Worm (Caenorhabditis elegans): ENCODE measurements around the gene tomm-20.

Gene tomm-20

DNA sequence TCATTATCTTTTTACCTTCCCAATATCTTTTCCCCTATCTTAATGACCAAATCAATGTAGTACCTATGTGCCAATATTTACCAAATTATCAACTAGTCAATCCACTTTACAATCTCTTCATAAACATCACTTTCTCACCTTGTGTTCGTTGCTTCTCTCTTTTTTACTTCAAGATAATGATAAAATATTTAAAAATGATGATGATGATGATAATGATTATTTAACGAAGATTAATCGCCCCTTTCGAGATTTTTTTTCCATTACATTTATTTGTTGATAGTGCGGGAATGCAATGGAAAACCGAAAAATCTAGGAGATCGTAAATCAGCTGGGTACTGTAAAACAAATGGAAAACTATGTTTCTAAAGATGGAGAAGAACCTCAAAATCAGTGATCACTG, 49.2 kb downstream of the tomm-20 start:
- no peak for TF ChIP-seq snpc-3.4 (tag; optimal IDR thresholded peaks at IDR 0.05)
- TF ChIP-seq nhr-120 (GFP tag; IDR thresholded peaks at IDR 0.05), result no peak
- TF ChIP-seq cebp-1 (GFP tag; IDR thresholded peaks at IDR 0.05), result no peak
- no peak for TF ChIP-seq cebp-1 (tag; optimal IDR thresholded peaks at IDR 0.05)
- TF ChIP-seq F22D6.2 (tag; optimal IDR thresholded peaks at IDR 0.05), result no peak
- no peak for TF ChIP-seq repo-1 (tag; optimal IDR thresholded peaks at IDR 0.05)
- TF ChIP-seq F52B5.7 (tag; optimal IDR thresholded peaks at IDR 0.05), result no peak
- TF ChIP-seq nhr-90 (tag; optimal IDR thresholded peaks at IDR 0.05), result no peak
- TF ChIP-seq nfyb-1 (GFP tag; IDR thresholded peaks at IDR 0.05), result no peak
- TF ChIP-seq ekl-4 (GFP tag; IDR thresholded peaks at IDR 0.05), result no peak
- TF ChIP-seq nhr-27 (tag; optimal IDR thresholded peaks at IDR 0.05), result no peak
- TF ChIP-seq somi-1 (GFP tag; optimal IDR thresholded peaks at IDR 0.05), result no peak
- TF ChIP-seq D2030.7 (GFP tag; IDR thresholded peaks at IDR 0.05), result no peak
- no peak for TF ChIP-seq rpc-1 (optimal IDR thresholded peaks at IDR 0.05)
- TF ChIP-seq rpc-1 (tag; optimal IDR thresholded peaks at IDR 0.05), result no peak
- TF ChIP-seq C06A6.2 (GFP tag; conservative IDR thresholded peaks at IDR 0.05), result no peak
- no peak for TF ChIP-seq ccch-3 (GFP tag; optimal IDR thresholded peaks at IDR 0.05)
- no peak for TF ChIP-seq sptf-2 (GFP tag; optimal IDR thresholded peaks at IDR 0.05)
